Fruit fly (Drosophila melanogaster) S2 (cell line): ENCODE measurements around the gene HLH3B.

Experiments used
- CG8478 ChIP-seq: fragments of >200 bp; optimal IDR thresholded peaks from 2 replicates; lab custom pipeline; 2018
- CTCF ChIP-seq, 2 experiments: fragments of >200 bp; optimal IDR thresholded peaks; 2 replicates each; lab custom pipeline; 2018

Gene HLH3B

dm6 chrX:2681601-2682000 lies at the start of gene HLH3B:
Gene HLH3B (minus strand): TSS chrX:2681723.
- TF ChIP-seq CTCF (optimal IDR thresholded peaks at IDR 0.05; lab: Kevin White, UChicago) (no peak), CG8478 (lab: Kevin White, UChicago) (no peak)

dm6 chrX:2727506-2727905 lies 46.0 kb upstream of the HLH3B start, which contains the start of gene dwg:
Gene dwg (plus strand): TSS chrX:2727698.
- TF ChIP-seq CG8478 (lab: Kevin White, UChicago) (no peak), CTCF (optimal IDR thresholded peaks at IDR 0.05; lab: Kevin White, UChicago) (no peak)

- TF ChIP-seq CTCF (optimal IDR thresholded peaks at IDR 0.05; lab: Kevin White, UChicago) = no peak
- TF ChIP-seq CG8478 (lab: Kevin White, UChicago) = no peak
Measured at dm6 chrX:2726420-2726819, 44.9 kb upstream of the HLH3B start, which contains the start of gene vilya. Gene vilya (plus strand): TSS chrX:2726678.

DNA sequence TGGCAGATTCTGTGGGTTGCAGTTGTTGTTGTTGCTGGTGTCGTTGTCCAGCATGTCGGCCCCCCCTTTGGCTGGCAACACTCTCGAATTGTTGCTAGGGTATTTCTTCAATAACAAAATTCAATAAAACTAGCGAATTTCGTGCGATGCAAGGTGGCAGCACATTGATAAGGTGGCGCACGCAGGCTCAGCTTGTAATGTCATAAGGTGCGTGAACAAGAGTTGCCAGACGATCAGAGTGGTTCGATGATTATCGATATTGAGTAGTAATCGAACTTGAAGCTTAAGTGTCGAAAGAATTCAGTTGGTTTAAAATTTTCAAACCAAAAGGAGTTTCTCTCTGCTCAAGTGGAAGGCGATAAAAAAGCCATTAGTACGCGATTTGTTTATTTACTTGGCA lies 38.6 kb upstream of the HLH3B start, which contains the start of gene CG2701:
CG2701 (minus strand) TSS at position 206 of the 400 bp plus-strand sequence.
- TF ChIP-seq CTCF (optimal IDR thresholded peaks at IDR 0.05; lab: Kevin White, UChicago) (no peak), CG8478 (lab: Kevin White, UChicago) (no peak)

- TF ChIP-seq CG8478 (lab: Kevin White, UChicago) (no peak), CTCF (optimal IDR thresholded peaks at IDR 0.05; lab: Kevin White, UChicago) (no peak)
Measured at dm6 chrX:2714730-2715129, 33.2 kb upstream of the HLH3B start.

- TF ChIP-seq CG8478 (lab: Kevin White, UChicago) (no peak), CTCF (optimal IDR thresholded peaks at IDR 0.05; lab: Kevin White, UChicago) (no peak)
Measured at dm6 chrX:2713776-2714175, 32.3 kb upstream of the HLH3B start, which contains the start of the genes CG2685 and CG2694. Gene CG2685 (minus strand): TSS chrX:2713960. Gene CG2694 (plus strand): TSS chrX:2714079.

DNA sequence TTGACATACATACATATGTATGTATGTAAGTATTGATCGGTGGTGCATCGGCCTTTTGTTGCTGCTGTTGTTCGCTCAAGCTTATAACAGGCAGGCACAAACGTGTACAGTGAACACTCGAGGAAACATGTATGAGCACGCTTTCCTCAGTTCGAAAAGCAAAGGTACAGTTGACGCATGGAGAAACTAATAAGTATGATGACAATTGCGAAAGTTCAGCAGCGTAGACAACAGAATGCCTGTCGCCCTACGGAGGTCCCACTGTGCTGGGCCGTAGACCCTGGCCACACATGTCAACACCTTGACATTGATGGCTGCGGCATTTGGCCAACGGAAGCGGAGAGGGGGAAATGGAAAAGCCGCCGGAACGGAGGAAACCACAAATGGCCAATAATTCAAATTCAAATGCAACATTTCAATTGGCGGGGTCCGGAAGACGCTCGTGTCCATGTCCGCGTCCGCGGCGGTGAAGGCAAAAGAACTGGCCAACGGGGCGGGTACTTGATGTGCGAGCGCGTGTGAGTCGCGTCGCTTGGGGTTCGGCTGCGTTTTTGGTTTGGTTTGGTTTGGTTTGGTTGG lies 26.7 kb upstream of the HLH3B start, which contains the start of gene CG2681:
CG2681 (plus strand) TSS at position 529 of the 579 bp plus-strand sequence.
- TF ChIP-seq CTCF (optimal IDR thresholded peaks at IDR 0.05; lab: Kevin White, UChicago) = no peak
- TF ChIP-seq CG8478 (lab: Kevin White, UChicago) = no peak

- no peak for TF ChIP-seq CG8478 (lab: Kevin White, UChicago)
- TF ChIP-seq CTCF (optimal IDR thresholded peaks at IDR 0.05; lab: Kevin White, UChicago) = no peak
Measured at dm6 chrX:2707377-2708090, 26.0 kb upstream of the HLH3B start, which contains the start of gene CG2680. Gene CG2680 (minus strand): TSS chrX:2707427.

- no peak for TF ChIP-seq CG8478 (lab: Kevin White, UChicago)
- no peak for TF ChIP-seq CTCF (optimal IDR thresholded peaks at IDR 0.05; lab: Kevin White, UChicago)
Measured at dm6 chrX:2704134-2704773, 22.7 kb upstream of the HLH3B start, which contains the start of gene eIF2Bbeta. Gene eIF2Bbeta (plus strand): TSS chrX:2704571.

- TF ChIP-seq CTCF (optimal IDR thresholded peaks at IDR 0.05; lab: Kevin White, UChicago) = no peak
- TF ChIP-seq CG8478 (lab: Kevin White, UChicago) = no peak
Measured at dm6 chrX:2703693-2704092, 22.2 kb upstream of the HLH3B start, which contains the start of gene Ugalt. Gene Ugalt (minus strand): TSS chrX:2703852.

dm6 chrX:2698064-2698894 lies 16.8 kb upstream of the HLH3B start, which contains the start of the genes Spg7 and Lint-O:
Gene Spg7 (minus strand): TSS chrX:2698211.
Gene Lint-O (plus strand): TSS chrX:2698701.
- TF ChIP-seq CG8478 (lab: Kevin White, UChicago) (no peak), CTCF (optimal IDR thresholded peaks at IDR 0.05; lab: Kevin White, UChicago) (no peak)

dm6 chrX:2693786-2694185 lies 12.3 kb upstream of the HLH3B start, which contains the start of gene dyw:
Gene dyw (minus strand): TSS chrX:2693886.
- TF ChIP-seq CTCF (optimal IDR thresholded peaks at IDR 0.05; lab: Kevin White, UChicago) = no peak
- no peak for TF ChIP-seq CG8478 (lab: Kevin White, UChicago)

dm6 chrX:2690376-2690775 lies 8.9 kb upstream of the HLH3B start:
- TF ChIP-seq CTCF (optimal IDR thresholded peaks at IDR 0.05; lab: Kevin White, UChicago) (no peak), CG8478 (lab: Kevin White, UChicago) (no peak)

dm6 chrX:2686930-2687329 lies 5.4 kb upstream of the HLH3B start:
- no peak for TF ChIP-seq CTCF (optimal IDR thresholded peaks at IDR 0.05; lab: Kevin White, UChicago)
- no peak for TF ChIP-seq CG8478 (lab: Kevin White, UChicago)
